Worm (Caenorhabditis elegans) whole organism, late embryonic: ENCODE data around the gene elt-6.

ENCODE experiments used
- ama-1 ChIP-seq: fragments of 150-350 bp; optimal IDR thresholded peaks from 2 replicates; lab custom pipeline; 2014
- ceh-6 ChIP-seq: fragments of 200-800 bp; sonication (Bioruptor generic); optimal IDR thresholded peaks from 2 replicates; lab custom pipeline; 2018; ENCODE audit warnings: mild to moderate bottlenecking, missing genetic modification characterization, missing compliant biosample characterization
- dve-1 ChIP-seq: sonication (generic microtip); optimal IDR thresholded peaks from 2 replicates; lab custom pipeline; 2017; ENCODE audit warnings: antibody characterized with exemption, mild to moderate bottlenecking, missing genetic modification characterization, missing compliant biosample characterization
- elt-4 ChIP-seq: sonication (generic microtip); optimal IDR thresholded peaks from 2 replicates; lab custom pipeline; 2016; ENCODE audit warnings: missing genetic modification characterization, missing compliant biosample characterization
- gmeb-2 ChIP-seq: sonication (generic microtip); optimal IDR thresholded peaks from 2 replicates; lab custom pipeline; 2016; ENCODE audit warnings: missing genetic modification characterization, inconsistent platforms, missing compliant biosample characterization
- nhr-232 ChIP-seq: sonication (generic microtip); optimal IDR thresholded peaks from 2 replicates; lab custom pipeline; 2016; ENCODE audit warnings: missing genetic modification characterization, missing compliant biosample characterization
- tbx-7 ChIP-seq: sonication (generic microtip); optimal IDR thresholded peaks from 2 replicates; lab custom pipeline; 2016; ENCODE audit warnings: missing genotype, missing genetic modification characterization, missing compliant biosample characterization
- unc-86 ChIP-seq: sonication (generic microtip); optimal IDR thresholded peaks from 2 replicates; lab custom pipeline; 2016; ENCODE audit warnings: missing genetic modification characterization, missing compliant biosample characterization

- TF ChIP-seq tbx-7 (tag; lab: Kevin White, UChicago): no peak
- no peak for TF ChIP-seq ama-1 (lab: Kevin White, UChicago)
- TF ChIP-seq unc-86: no peak
- TF ChIP-seq dve-1: no peak
- TF ChIP-seq nhr-232: no peak
- no peak for TF ChIP-seq ceh-6 (GFP tag; lab: Kevin White, UChicago)
- no peak for TF ChIP-seq gmeb-2 (tag; lab: Kevin White, UChicago)
- TF ChIP-seq elt-4 (tag; lab: Kevin White, UChicago): no peak
Measured at ce11 chrIV:1911273-1911672, 6.5 kb upstream of the elt-6 start.
